Worm (Caenorhabditis elegans): ENCODE results near the gene C17H12.2.

DNA sequence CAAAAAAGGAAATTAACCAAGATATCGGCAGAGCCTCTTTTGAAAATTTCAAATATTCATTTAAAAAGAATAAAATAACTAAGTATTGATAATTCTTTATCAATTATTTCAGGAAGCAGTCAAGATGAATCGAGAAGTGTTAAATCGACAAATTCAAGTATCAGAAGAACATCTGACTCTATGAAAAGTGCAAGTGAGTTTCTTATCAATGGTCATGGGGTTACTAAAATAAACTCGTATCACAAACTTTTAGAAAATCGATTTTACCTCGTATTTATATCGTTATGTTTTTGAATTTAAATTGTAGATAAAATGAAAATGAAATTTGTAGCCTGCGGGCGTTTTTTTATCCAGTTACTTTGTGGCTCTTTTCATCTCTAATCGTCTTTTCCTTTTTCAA is 18.7 kb downstream of the C17H12.2 start:
- TF ChIP-seq hmg-20 (GFP tag; IDR thresholded peaks at IDR 0.05) = no peak
- TF ChIP-seq unc-62 (GFP tag; optimal IDR thresholded peaks at IDR 0.05) = no peak
